Fruit fly (Drosophila melanogaster) whole organism, embryonic: Measurements from ENCODE around the gene CG32432.

Source experiments
- B-H2 ChIP-seq: fragments of 200-800 bp; sonication (Bioruptor generic); optimal IDR thresholded peaks from 2 replicates; lab custom pipeline; 2018; ENCODE audit warnings: missing biosample characterization, mild to moderate bottlenecking, missing genetic modification characterization
- CG10209 ChIP-seq: fragments of 200-800 bp; sonication (Bioruptor generic); optimal IDR thresholded peaks from 3 replicates; lab custom pipeline; 2017; ENCODE audit warnings: missing biosample characterization, mild to moderate bottlenecking, missing genetic modification characterization, missing genetic modification reagents
- CG10366 ChIP-seq: fragments of 200-800 bp; sonication (Bioruptor generic); IDR thresholded peaks from 2 replicates; pipeline ENCODE4 v1.3.6; 2022; ENCODE audit warnings: missing biosample characterization, missing genetic modification characterization
- CG10959 ChIP-seq: fragments of 200-800 bp; sonication (Bioruptor generic); IDR thresholded peaks from 2 replicates; pipeline ENCODE4 v1.3.6; 2022; ENCODE audit warnings: missing biosample characterization, missing genetic modification characterization
- CG12236 ChIP-seq: fragments of 200-800 bp; sonication (Bioruptor generic); optimal IDR thresholded peaks from 2 replicates; lab custom pipeline; 2016; ENCODE audit warnings: missing biosample characterization, missing genetic modification characterization
- CG12744 ChIP-seq: fragments of 200-800 bp; sonication (Bioruptor generic); optimal IDR thresholded peaks from 2 replicates; lab custom pipeline; 2016; ENCODE audit warnings: missing biosample characterization, missing genetic modification characterization
- CG13424 ChIP-seq: fragments of 200-800 bp; sonication (Bioruptor generic); optimal IDR thresholded peaks from 2 replicates; lab custom pipeline; 2019; ENCODE audit warnings: missing biosample characterization, mild to moderate bottlenecking, missing genetic modification characterization, moderate library complexity
- CG16863 ChIP-seq: fragments of 200-800 bp; sonication (Bioruptor generic); optimal IDR thresholded peaks from 3 replicates; lab custom pipeline; 2016; ENCODE audit warnings: missing biosample characterization, missing genetic modification characterization
- CG17186 ChIP-seq: fragments of 200-800 bp; sonication (Bioruptor generic); optimal IDR thresholded peaks from 3 replicates; lab custom pipeline; 2017; ENCODE audit warnings: missing biosample characterization, missing genetic modification reagents, missing genetic modification characterization
- CG18599 ChIP-seq: fragments of 200-800 bp; sonication (Bioruptor generic); optimal IDR thresholded peaks from 3 replicates; lab custom pipeline; 2017; ENCODE audit warnings: missing biosample characterization, missing genetic modification characterization, mild to moderate bottlenecking, moderate library complexity, missing genetic modification reagents
- CG30020 ChIP-seq: fragments of 200-800 bp; optimal IDR thresholded peaks from 2 replicates; lab custom pipeline; 2019; ENCODE audit warnings: missing biosample characterization, mild to moderate bottlenecking, missing genetic modification characterization, moderate library complexity
- CG3163 ChIP-seq: fragments of 200-800 bp; sonication (Bioruptor generic); optimal IDR thresholded peaks from 3 replicates; lab custom pipeline; 2016; ENCODE audit warnings: missing biosample characterization, missing genetic modification characterization
- CG34376 ChIP-seq: fragments of 200-800 bp; sonication (Bioruptor generic); optimal IDR thresholded peaks from 2 replicates; lab custom pipeline; 2018; ENCODE audit warnings: missing biosample characterization, mild to moderate bottlenecking, missing genetic modification characterization
- CG6254 ChIP-seq: fragments of 200-800 bp; sonication (Bioruptor generic); optimal IDR thresholded peaks from 3 replicates; lab custom pipeline; 2017; ENCODE audit warnings: mild to moderate bottlenecking, missing biosample characterization, missing genetic modification reagents, missing genetic modification characterization
- CG8359 ChIP-seq: fragments of 200-800 bp; sonication (Bioruptor generic); optimal IDR thresholded peaks from 2 replicates; lab custom pipeline; 2017; ENCODE audit warnings: missing biosample characterization, mild to moderate bottlenecking, missing genetic modification characterization, borderline replicate concordance
- CG9817 ChIP-seq: fragments of 200-800 bp; sonication (Bioruptor generic); optimal IDR thresholded peaks from 2 replicates; lab custom pipeline; 2018; ENCODE audit warnings: missing biosample characterization, mild to moderate bottlenecking, missing genetic modification characterization, moderate library complexity
- Chrac-16 ChIP-seq: fragments of 200-800 bp; sonication (Bioruptor generic); optimal IDR thresholded peaks from 3 replicates; lab custom pipeline; 2016; ENCODE audit warnings: missing biosample characterization, missing genetic modification characterization
- Dip2 ChIP-seq: fragments of 200-800 bp; sonication (Bioruptor generic); IDR thresholded peaks from 2 replicates; pipeline ENCODE4 v1.3.6; 2022; ENCODE audit warnings: missing biosample characterization, missing genetic modification characterization
- E2f2 ChIP-seq: fragments of 200-800 bp; sonication (Bioruptor generic); IDR thresholded peaks from 2 replicates; pipeline ENCODE4 v1.3.6; 2022; ENCODE audit warnings: missing biosample characterization, missing genetic modification characterization
- GATAe ChIP-seq: fragments of 200-800 bp; sonication (Bioruptor generic); conservative IDR thresholded peaks from 2 replicates; pipeline ENCODE4 v1.3.6; 2022; ENCODE audit warnings: missing biosample characterization, missing genetic modification characterization
- MTF-1 ChIP-seq: fragments of 200-800 bp; sonication (Bioruptor generic); optimal IDR thresholded peaks from 2 replicates; lab custom pipeline; 2018; ENCODE audit warnings: missing biosample characterization, mild to moderate bottlenecking, missing genetic modification characterization, borderline replicate concordance
- Six4 ChIP-seq: fragments of 200-800 bp; sonication (Bioruptor generic); optimal IDR thresholded peaks from 2 replicates; lab custom pipeline; 2016; ENCODE audit warnings: missing biosample characterization, missing genetic modification characterization
- Ssrp ChIP-seq: fragments of 200-800 bp; sonication (Bioruptor generic); optimal IDR thresholded peaks from 2 replicates; lab custom pipeline; 2018; ENCODE audit warnings: missing biosample characterization, mild to moderate bottlenecking, missing genetic modification characterization, moderate library complexity
- Stat92E ChIP-seq, 3 experiments: fragments of >200 bp in 2 of 3; fragments of 200-800 bp in 1 of 3; sonication (Bioruptor generic) in 1 of 3; optimal IDR thresholded peaks; 2 replicates each; lab custom pipeline; 2017 to 2019; ENCODE audit warnings: missing biosample characterization in 3 of 3, missing genetic modification characterization in 3 of 3, mild to moderate bottlenecking in 1 of 3, moderate library complexity in 1 of 3
- ab ChIP-seq: fragments of 200-800 bp; sonication (Bioruptor generic); optimal IDR thresholded peaks from 2 replicates; lab custom pipeline; 2016; ENCODE audit warnings: missing biosample characterization, missing genetic modification characterization
- bbx ChIP-seq: fragments of 200-800 bp; sonication (Bioruptor generic); IDR thresholded peaks from 2 replicates; pipeline ENCODE4 v1.3.6; 2022; ENCODE audit warnings: missing biosample characterization, missing genetic modification characterization; ENCODE audit not compliant: partially characterized antibody
- bcd ChIP-seq: fragments of 200-800 bp; sonication (Bioruptor generic); optimal IDR thresholded peaks from 2 replicates; lab custom pipeline; 2017; ENCODE audit warnings: missing biosample characterization, mild to moderate bottlenecking, missing genetic modification characterization
- corto ChIP-seq: fragments of 200-800 bp; sonication (Bioruptor generic); optimal IDR thresholded peaks from 2 replicates; lab custom pipeline; 2016; ENCODE audit warnings: missing biosample characterization, mild to moderate bottlenecking, missing genetic modification characterization, moderate library complexity
- dan ChIP-seq: fragments of 200-800 bp; sonication (Bioruptor generic); IDR thresholded peaks from 2 replicates; pipeline ENCODE4 v1.3.6; 2022; ENCODE audit warnings: missing biosample characterization, missing genetic modification characterization
- dati ChIP-seq: fragments of 200-800 bp; sonication (Bioruptor generic); IDR thresholded peaks from 2 replicates; pipeline ENCODE4 v1.3.6; 2022; ENCODE audit warnings: missing biosample characterization, missing genetic modification characterization
- dmrt11E ChIP-seq: fragments of 200-800 bp; sonication (Bioruptor generic); optimal IDR thresholded peaks from 3 replicates; lab custom pipeline; 2018; ENCODE audit warnings: missing biosample characterization, mild to moderate bottlenecking, missing genetic modification characterization, moderate library complexity
- ems ChIP-seq: fragments of 200-800 bp; sonication (Bioruptor generic); optimal IDR thresholded peaks from 3 replicates; lab custom pipeline; 2016; ENCODE audit warnings: missing biosample characterization, missing genetic modification characterization
- eyg ChIP-seq: fragments of 200-800 bp; sonication (Bioruptor generic); optimal IDR thresholded peaks from 3 replicates; lab custom pipeline; 2016; ENCODE audit warnings: missing biosample characterization, missing genetic modification characterization
- ftz-f1 ChIP-seq: fragments of 200-800 bp; sonication (Bioruptor generic); optimal IDR thresholded peaks from 2 replicates; lab custom pipeline; 2016; ENCODE audit warnings: missing biosample characterization, missing genetic modification characterization
- gsb-n ChIP-seq: fragments of 200-800 bp; sonication (Bioruptor generic); optimal IDR thresholded peaks from 3 replicates; lab custom pipeline; 2018; ENCODE audit warnings: missing biosample characterization, mild to moderate bottlenecking, missing genetic modification characterization
- hkb ChIP-seq, 2 experiments: fragments of 200-800 bp in 1 of 2; fragments of >200 bp in 1 of 2; sonication (Bioruptor generic) in 1 of 2; IDR thresholded peaks in 1 of 2; optimal IDR thresholded peaks in 1 of 2; 2 replicates each; pipeline versions ENCODE4 v1.3.6 to Lab custom; 2017 to 2022; ENCODE audit warnings: missing biosample characterization in 1 of 2, missing genetic modification characterization in 1 of 2
- nerfin-2 ChIP-seq: fragments of 200-800 bp; sonication (Bioruptor generic); IDR thresholded peaks from 2 replicates; pipeline ENCODE4 v1.3.6; 2022; ENCODE audit warnings: missing biosample characterization, missing genetic modification characterization; ENCODE audit not compliant: partially characterized antibody
- pb ChIP-seq: fragments of 200-800 bp; sonication (Bioruptor generic); optimal IDR thresholded peaks from 3 replicates; lab custom pipeline; 2016; ENCODE audit warnings: missing biosample characterization, missing genetic modification characterization
- pfk ChIP-seq: fragments of 200-800 bp; sonication (Bioruptor generic); optimal IDR thresholded peaks from 2 replicates; lab custom pipeline; 2018; ENCODE audit warnings: missing biosample characterization, mild to moderate bottlenecking, missing genetic modification characterization, moderate library complexity
- ro ChIP-seq: fragments of 200-800 bp; sonication (Bioruptor generic); IDR thresholded peaks from 2 replicates; pipeline ENCODE4 v1.3.6; 2022; ENCODE audit warnings: missing biosample characterization, missing genetic modification characterization
- salm ChIP-seq: fragments of 200-800 bp; sonication (Bioruptor generic); optimal IDR thresholded peaks from 2 replicates; lab custom pipeline; 2018; ENCODE audit warnings: missing biosample characterization, mild to moderate bottlenecking, missing genetic modification characterization
- seq ChIP-seq: fragments of 200-800 bp; sonication (Bioruptor generic); IDR thresholded peaks from 2 replicates; pipeline ENCODE4 v1.3.6; 2022; ENCODE audit warnings: missing biosample characterization, missing genetic modification characterization
- slou ChIP-seq: fragments of 200-800 bp; sonication (Bioruptor generic); optimal IDR thresholded peaks from 3 replicates; lab custom pipeline; 2016; ENCODE audit warnings: missing biosample characterization, missing genetic modification characterization
- sna ChIP-seq: fragments of 200-800 bp; sonication (Bioruptor generic); IDR thresholded peaks from 2 replicates; pipeline ENCODE4 v1.3.6; 2022; ENCODE audit warnings: missing biosample characterization, missing genetic modification characterization; ENCODE audit not compliant: partially characterized antibody
- sob ChIP-seq: fragments of 200-800 bp; sonication (Bioruptor generic); IDR thresholded peaks from 2 replicates; pipeline ENCODE4 v1.3.6; 2022; ENCODE audit warnings: missing biosample characterization, missing genetic modification characterization
- sqz ChIP-seq: fragments of 200-800 bp; sonication (Bioruptor generic); optimal IDR thresholded peaks from 3 replicates; lab custom pipeline; 2018; ENCODE audit warnings: missing biosample characterization, mild to moderate bottlenecking, missing genetic modification characterization
- unpg ChIP-seq: fragments of 200-800 bp; sonication (Bioruptor generic); optimal IDR thresholded peaks from 3 replicates; lab custom pipeline; 2018; ENCODE audit warnings: missing biosample characterization, mild to moderate bottlenecking, missing genetic modification characterization, moderate library complexity
- zen2 ChIP-seq: fragments of 200-800 bp; sonication (Bioruptor generic); IDR thresholded peaks from 3 replicates; pipeline ENCODE4 v1.3.6; 2022; ENCODE audit warnings: missing biosample characterization, missing genetic modification characterization; ENCODE audit not compliant: partially characterized antibody

Gene CG32432

dm6 chr3L:20837040-20837830 lies 47.8 kb downstream of the CG32432 start, which contains the start of gene CG13255 (continued):
- TF ChIP-seq unpg (GFP tag; lab: Kevin White, UChicago) (peak; percentile 10), eyg (GFP tag; lab: Kevin White, UChicago) (no peak), sob (GFP tag; lab: Robert Waterston, UW) (peak; percentile 42; the same call in 1 of the 2 replicates), ab (GFP tag; lab: Kevin White, UChicago) (no peak), CG8359 (GFP tag; lab: Kevin White, UChicago) (no peak), MTF-1 (GFP tag; lab: Kevin White, UChicago) (no peak), CG9817 (peak; percentile 18), dan (GFP tag; lab: Robert Waterston, UW) (no peak), Dip2 (GFP tag; lab: Robert Waterston, UW) (no peak), pfk (no peak), nerfin-2 (no peak), E2f2 (GFP tag; lab: Robert Waterston, UW) (no peak), Chrac-16 (GFP tag; lab: Kevin White, UChicago) (peak; percentile 34), CG30020 (no peak), CG12236 (GFP tag; lab: Kevin White, UChicago) (no peak), Six4 (no peak), pb (GFP tag; lab: Kevin White, UChicago) (no peak), slou (GFP tag; lab: Kevin White, UChicago) (peak; percentile 4), sna (no peak), CG16863 (no peak), ro (GFP tag; lab: Robert Waterston, UW) (no peak), ems (no peak), CG18599 (GFP tag; lab: Kevin White, UChicago) (peak; percentile 71), CG3163 (GFP tag; lab: Kevin White, UChicago) (no peak), salm (tag; lab: Kevin White, UChicago) (no peak), CG17186 (GFP tag; lab: Kevin White, UChicago) (no peak), hkb (optimal IDR thresholded peaks at IDR 0.05; lab: Kevin White, UChicago) (no peak), hkb (GFP tag; IDR thresholded peaks at IDR 0.05; lab: Robert Waterston, UW) (no peak), CG10366 (GFP tag; lab: Robert Waterston, UW) (no peak), CG6254 (GFP tag; lab: Kevin White, UChicago) (no peak), zen2 (no peak), Ssrp (peak; percentile 0), GATAe (GFP tag; lab: Robert Waterston, UW) (peak; percentile 65), CG10209 (GFP tag; lab: Kevin White, UChicago) (peak; percentile 59), CG12744 (GFP tag; lab: Kevin White, UChicago) (no peak), CG13424 (tag; lab: Kevin White, UChicago) (peak; percentile 54), CG34376 (GFP tag; lab: Kevin White, UChicago) (no peak), corto (GFP tag; lab: Kevin White, UChicago) (no peak), Stat92E (GFP tag; optimal IDR thresholded peaks at IDR 0.05; lab: Kevin White, UChicago) (no peak), bcd (GFP tag; lab: Kevin White, UChicago) (peak; percentile 43), ftz-f1 (GFP tag; lab: Kevin White, UChicago) (no peak), dmrt11E (tag; lab: Kevin White, UChicago) (no peak), bbx (no peak), seq (GFP tag; lab: Robert Waterston, UW) (no peak), CG10959 (GFP tag; lab: Robert Waterston, UW) (no peak), dati (GFP tag; lab: Robert Waterston, UW) (no peak), gsb-n (tag; lab: Kevin White, UChicago) (no peak), sqz (GFP tag; lab: Kevin White, UChicago) (no peak), B-H2 (GFP tag; lab: Kevin White, UChicago) (no peak)
